Worm (Caenorhabditis elegans): Measurements from ENCODE around the gene T09A5.4.

T09A5.4 gene

DNA sequence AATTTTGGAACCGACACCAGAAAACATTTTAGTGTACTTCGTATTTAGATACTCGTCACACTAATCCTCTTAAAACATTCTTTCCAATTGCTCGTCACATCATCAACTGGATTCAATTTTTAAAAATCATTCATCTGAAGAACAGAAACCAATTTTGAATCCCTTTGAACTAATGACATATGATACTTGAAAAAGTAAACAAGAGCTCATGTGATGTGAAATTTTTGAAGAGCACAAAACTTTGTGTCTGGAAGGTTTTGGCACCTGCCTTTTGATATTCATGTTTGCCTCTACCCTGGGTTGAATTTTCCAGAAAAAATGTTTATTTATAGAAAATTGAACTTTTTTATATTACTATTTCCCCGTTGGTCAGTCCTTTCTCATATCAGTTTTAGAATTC is 42.8 kb downstream of the T09A5.4 start:
- TF ChIP-seq efl-1 (optimal IDR thresholded peaks at IDR 0.05) (peak in 1 of 2 experiments; percentile 17), efl-1 (GFP tag; optimal IDR thresholded peaks at IDR 0.05 in 1 of 2) (no peak), elt-2 (tag; optimal IDR thresholded peaks at IDR 0.05) (peak; percentile 61), mep-1 (tag; optimal IDR thresholded peaks at IDR 0.05) (peak; percentile 11), lin-14 (GFP tag; optimal IDR thresholded peaks at IDR 0.05) (peak; percentile 44), fkh-8 (tag; optimal IDR thresholded peaks at IDR 0.05) (peak; percentile 63), irx-1 (tag; optimal IDR thresholded peaks at IDR 0.05) (peak; percentile 24), nhr-71 (tag; optimal IDR thresholded peaks at IDR 0.05) (peak; percentile 67), lin-13 (GFP tag; optimal IDR thresholded peaks at IDR 0.05) (peak; percentile 23), snu-23 (GFP tag; optimal IDR thresholded peaks at IDR 0.05) (peak; percentile 22), xbp-1 (tag; optimal IDR thresholded peaks at IDR 0.05) (peak; percentile 8), lsy-2 (tag; optimal IDR thresholded peaks at IDR 0.05) (peak; percentile 0 to 28), egl-27 (tag; optimal IDR thresholded peaks at IDR 0.05) (no peak), mab-9 (GFP tag; IDR thresholded peaks at IDR 0.05) (no peak), nhr-47 (tag; optimal IDR thresholded peaks at IDR 0.05) (peak; percentile 52), hlh-4 (tag; optimal IDR thresholded peaks at IDR 0.05) (peak; percentile 2), nhr-20 (tag; optimal IDR thresholded peaks at IDR 0.05) (peak; percentile 49), nhr-19 (GFP tag; conservative IDR thresholded peaks at IDR 0.05) (0 out of 2 replicates have a peak, but pooled peaks have one; percentile 3), blmp-1 (tag; optimal IDR thresholded peaks at IDR 0.05) (no peak), lin-35 (GFP tag; optimal IDR thresholded peaks at IDR 0.05) (peak; percentile 5 to 12), mef-2 (tag; optimal IDR thresholded peaks at IDR 0.05) (no peak), pax-3 (tag; optimal IDR thresholded peaks at IDR 0.05) (no peak)

DNA sequence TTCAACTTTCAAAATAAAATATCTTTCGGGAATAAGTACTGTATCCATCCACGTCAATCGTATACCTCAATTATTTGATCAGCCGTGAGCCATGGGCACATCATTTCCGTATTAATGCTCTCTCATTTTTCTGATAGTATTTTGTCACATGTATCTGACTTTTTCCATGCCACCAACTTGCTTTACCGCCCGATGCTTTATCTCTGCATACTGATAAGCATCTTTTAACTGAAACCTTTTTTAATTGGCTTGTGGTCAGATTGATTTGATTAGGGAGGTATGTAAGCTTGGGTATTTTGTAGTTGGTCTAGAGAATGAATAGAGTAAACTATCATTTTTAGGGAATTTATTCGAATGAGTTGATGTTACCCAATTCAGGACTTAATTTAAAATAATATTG is 43.3 kb downstream of the T09A5.4 start:
- no peak for TF ChIP-seq lin-15B (tag; optimal IDR thresholded peaks at IDR 0.05)
- TF ChIP-seq lin-35 (GFP tag; optimal IDR thresholded peaks at IDR 0.05): peak in 1 of 2 experiments; percentile 11
- peak; percentile 57 for TF ChIP-seq elt-2 (tag; optimal IDR thresholded peaks at IDR 0.05)

DNA sequence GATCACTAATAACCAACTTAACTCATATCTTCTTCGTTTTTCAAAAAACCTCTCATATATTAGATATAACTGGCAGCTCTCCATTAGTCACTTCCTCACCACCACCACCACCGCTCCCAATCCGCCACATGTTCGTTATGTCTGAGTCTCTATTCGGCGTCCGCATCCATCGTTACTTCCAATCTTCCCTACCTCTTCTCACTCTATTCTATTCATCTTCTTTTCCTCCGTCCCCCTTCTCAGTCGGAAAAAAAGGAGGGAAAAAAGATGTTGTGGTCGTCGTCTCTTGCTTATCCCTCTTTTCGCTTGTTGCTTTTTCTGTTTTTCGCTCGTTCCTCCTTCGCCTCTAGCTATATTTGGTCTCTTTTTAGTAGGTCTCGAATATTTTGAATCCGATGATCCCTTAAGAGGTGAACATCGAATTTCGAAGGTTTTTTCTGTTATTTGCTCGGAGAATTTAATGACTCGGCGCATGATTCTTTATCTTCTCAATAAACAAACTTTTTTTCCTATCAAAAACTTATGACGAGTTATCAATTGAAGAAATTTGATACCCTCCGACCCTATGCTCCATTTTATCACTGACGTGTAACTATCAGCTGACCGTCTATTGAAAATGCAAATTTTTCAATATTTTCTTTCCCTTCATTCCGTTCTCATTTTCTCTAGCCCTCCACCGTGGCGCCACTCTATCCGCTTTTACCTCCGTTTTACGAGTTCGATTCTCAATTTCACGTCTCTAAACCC is 46.1 kb downstream of the T09A5.4 start:
- TF ChIP-seq sox-4 (tag; optimal IDR thresholded peaks at IDR 0.05) (no peak), sup-37 (GFP tag; optimal IDR thresholded peaks at IDR 0.05) (no peak), ceh-88 (GFP tag; IDR thresholded peaks at IDR 0.05) (no peak), C04F5.9 (tag; optimal IDR thresholded peaks at IDR 0.05) (no peak), lin-39 (tag; optimal IDR thresholded peaks at IDR 0.05) (no peak), ets-5 (GFP tag; IDR thresholded peaks at IDR 0.05) (no peak), mab-9 (GFP tag; IDR thresholded peaks at IDR 0.05) (no peak), tlp-1 (tag; optimal IDR thresholded peaks at IDR 0.05) (peak; percentile 15), fos-1 (tag; optimal IDR thresholded peaks at IDR 0.05) (no peak), F16B12.6 (tag; optimal IDR thresholded peaks at IDR 0.05) (no peak), ztf-11 (tag; optimal IDR thresholded peaks at IDR 0.05) (no peak), snu-23 (GFP tag; optimal IDR thresholded peaks at IDR 0.05) (peak; percentile 48), zag-1 (tag; optimal IDR thresholded peaks at IDR 0.05) (no peak), rnt-1 (tag; optimal IDR thresholded peaks at IDR 0.05) (peak; percentile 71), blmp-1 (tag; optimal IDR thresholded peaks at IDR 0.05) (peak; percentile 73), C34B4.2 (tag; optimal IDR thresholded peaks at IDR 0.05) (no peak), sptf-1 (tag; optimal IDR thresholded peaks at IDR 0.05) (no peak), xbp-1 (tag; optimal IDR thresholded peaks at IDR 0.05) (no peak), nhr-90 (tag; optimal IDR thresholded peaks at IDR 0.05; ENCODE audit: poor library complexity) (no peak), nhr-20 (tag; optimal IDR thresholded peaks at IDR 0.05) (no peak), egl-27 (tag; optimal IDR thresholded peaks at IDR 0.05) (no peak), mef-2 (tag; optimal IDR thresholded peaks at IDR 0.05) (no peak), swsn-7 (tag; optimal IDR thresholded peaks at IDR 0.05) (peak; percentile 46), nhr-71 (tag; optimal IDR thresholded peaks at IDR 0.05) (peak; percentile 58), ceh-90 (tag; optimal IDR thresholded peaks at IDR 0.05) (no peak), nhr-19 (GFP tag; conservative IDR thresholded peaks at IDR 0.05) (no peak), mep-1 (tag; optimal IDR thresholded peaks at IDR 0.05) (peak; percentile 69), unc-98 (GFP tag; IDR thresholded peaks at IDR 0.05) (no peak), aly-2 (tag; optimal IDR thresholded peaks at IDR 0.05) (no peak), C16A3.4 (tag; optimal IDR thresholded peaks at IDR 0.05) (no peak), unc-62 (GFP tag; optimal IDR thresholded peaks at IDR 0.05) (no peak), nhr-76 (tag; optimal IDR thresholded peaks at IDR 0.05) (no peak), dsc-1 (tag; optimal IDR thresholded peaks at IDR 0.05) (peak; percentile 40), hlh-4 (tag; optimal IDR thresholded peaks at IDR 0.05) (no peak), nhr-47 (tag; optimal IDR thresholded peaks at IDR 0.05) (peak; percentile 4), nhr-77 (tag; optimal IDR thresholded peaks at IDR 0.05) (no peak)
